Worm (Caenorhabditis elegans): ENCODE results near the gene T18D3.1.

Gene T18D3.1

DNA sequence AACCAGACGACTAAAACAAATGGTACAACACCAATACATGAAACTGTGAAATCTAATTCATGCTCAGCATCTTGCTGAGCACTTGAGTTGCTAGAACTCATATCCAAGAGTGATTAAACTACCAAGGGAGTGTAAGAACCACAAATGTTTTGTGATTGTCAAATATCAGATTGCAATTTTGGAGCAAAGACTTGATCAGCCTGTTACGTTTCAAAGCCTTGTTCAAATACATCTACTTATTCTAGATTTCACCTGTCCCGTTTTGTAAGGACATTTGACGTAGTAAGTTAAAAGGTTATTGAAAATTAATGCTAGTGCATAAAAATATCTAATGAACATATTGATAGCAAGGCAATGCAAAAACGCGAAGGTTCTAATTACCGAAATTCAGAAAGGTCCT lies 22.8 kb downstream of the T18D3.1 start, which contains the start of gene F45E6.1:
Gene F45E6.1, minus strand, starts transcription at position 101 of the 400 bp plus-strand sequence.
- TF ChIP-seq skn-1 (tag; optimal IDR thresholded peaks at IDR 0.05), result no peak
- TF ChIP-seq unc-62 (GFP tag; optimal IDR thresholded peaks at IDR 0.05 in 1 of 2), result peak in 1 of 2 experiments; percentile 35
- TF ChIP-seq unc-62 (tag; optimal IDR thresholded peaks at IDR 0.05), result no peak
- no peak for TF ChIP-seq zfp-2 (tag; optimal IDR thresholded peaks at IDR 0.05)

DNA sequence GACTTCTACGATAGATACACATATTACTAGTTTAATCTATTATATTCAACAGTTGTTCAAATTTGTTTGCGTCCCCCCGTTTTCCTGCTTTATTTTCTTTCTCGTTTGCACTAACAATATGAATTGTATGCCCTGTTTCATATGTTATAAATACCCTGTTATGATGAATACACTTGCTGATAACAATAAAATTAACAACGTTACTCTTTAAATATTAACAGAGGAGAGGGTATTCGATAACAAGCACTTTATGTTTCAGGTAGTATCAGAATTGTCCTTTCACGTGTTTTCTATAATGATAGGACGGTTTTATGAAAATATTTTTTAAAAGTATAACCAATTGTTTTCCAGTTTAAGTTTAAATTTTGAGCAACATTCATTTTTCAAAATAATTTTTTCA lies 23.9 kb downstream of the T18D3.1 start:
- TF ChIP-seq F37D6.2 (tag; optimal IDR thresholded peaks at IDR 0.05) (no peak), lim-7 (GFP tag; IDR thresholded peaks at IDR 0.05) (no peak), pqm-1 (tag; optimal IDR thresholded peaks at IDR 0.05) (peak; percentile 50), Y48G9A.11 (GFP tag; IDR thresholded peaks at IDR 0.05) (no peak), nhr-77 (tag; optimal IDR thresholded peaks at IDR 0.05) (peak; percentile 40), nhr-25 (tag; optimal IDR thresholded peaks at IDR 0.05; ENCODE audit: borderline replicate concordance, insufficient read depth) (no peak), spr-1 (tag; optimal IDR thresholded peaks at IDR 0.05) (no peak), ZK546.5 (tag; optimal IDR thresholded peaks at IDR 0.05) (no peak), nhr-28 (tag; optimal IDR thresholded peaks at IDR 0.05) (peak; percentile 58), daf-16 (GFP tag; optimal IDR thresholded peaks at IDR 0.05) (no peak), daf-16 (tag; optimal IDR thresholded peaks at IDR 0.05) (peak; percentile 96)

ce11 chrX:12479027-12479426 lies 24.5 kb downstream of the T18D3.1 start:
- TF ChIP-seq nhr-10 (tag; optimal IDR thresholded peaks at IDR 0.05) (no peak), unc-39 (tag; optimal IDR thresholded peaks at IDR 0.05) (no peak), ZK337.2 (GFP tag; IDR thresholded peaks at IDR 0.05) (no peak), dve-1 (tag; optimal IDR thresholded peaks at IDR 0.05; ENCODE audit: insufficient read depth) (no peak), mdt-29 (GFP tag; IDR thresholded peaks at IDR 0.05) (no peak), hmg-1.1 (GFP tag; IDR thresholded peaks at IDR 0.05) (no peak), gei-8 (GFP tag; optimal IDR thresholded peaks at IDR 0.05) (no peak), nhr-237 (tag; optimal IDR thresholded peaks at IDR 0.05) (no peak), ceh-82 (tag; optimal IDR thresholded peaks at IDR 0.05) (no peak), nhr-102 (tag; optimal IDR thresholded peaks at IDR 0.05) (no peak), mes-2 (tag; optimal IDR thresholded peaks at IDR 0.05; ENCODE audit: poor library complexity, severe bottlenecking) (no peak), pha-4 (GFP tag; IDR thresholded peaks at IDR 0.05) (no peak), pha-4 (tag; optimal IDR thresholded peaks at IDR 0.05) (no peak), Y48G9A.11 (GFP tag; IDR thresholded peaks at IDR 0.05) (no peak), saeg-2 (GFP tag; IDR thresholded peaks at IDR 0.05) (no peak), duxl-1 (tag; optimal IDR thresholded peaks at IDR 0.05; ENCODE audit: poor library complexity) (no peak), T26A8.4 (GFP tag; IDR thresholded peaks at IDR 0.05) (no peak)

ce11 chrX:12480447-12480998 lies 26.0 kb downstream of the T18D3.1 start, which contains the start of gene atf-6:
Gene atf-6, plus strand, starts transcription at chrX:12480948.
- TF ChIP-seq mep-1 (tag; optimal IDR thresholded peaks at IDR 0.05) (peak; percentile 95), daf-16 (GFP tag; optimal IDR thresholded peaks at IDR 0.05) (no peak), daf-16 (tag; optimal IDR thresholded peaks at IDR 0.05) (peak; percentile 74), nhr-77 (tag; optimal IDR thresholded peaks at IDR 0.05) (peak; percentile 59), nhr-41 (GFP tag; IDR thresholded peaks at IDR 0.05) (peak; percentile 73; the same call in 1 of the 2 replicates), set-16 (GFP tag; IDR thresholded peaks at IDR 0.05) (peak; percentile 96), gei-8 (GFP tag; optimal IDR thresholded peaks at IDR 0.05) (no peak), nhr-6 (tag; optimal IDR thresholded peaks at IDR 0.05) (peak; percentile 83), lin-38 (GFP tag; IDR thresholded peaks at IDR 0.05) (peak; percentile 94), spr-3 (GFP tag; optimal IDR thresholded peaks at IDR 0.05) (no peak), T26A8.4 (GFP tag; IDR thresholded peaks at IDR 0.05) (peak; percentile 48; the same call in 1 of the 2 replicates), tra-1 (GFP tag; IDR thresholded peaks at IDR 0.05) (peak; percentile 15; the same call in 1 of the 2 replicates), mes-2 (tag; optimal IDR thresholded peaks at IDR 0.05; ENCODE audit: poor library complexity, severe bottlenecking) (peak; percentile 85), pqm-1 (tag; optimal IDR thresholded peaks at IDR 0.05) (peak; percentile 24), jun-1 (tag; optimal IDR thresholded peaks at IDR 0.05) (peak; percentile 30), ctbp-1 (GFP tag; IDR thresholded peaks at IDR 0.05) (peak; percentile 86), hlh-30 (tag; optimal IDR thresholded peaks at IDR 0.05; ENCODE audit: insufficient read depth) (peak; percentile 85), nhr-42 (GFP tag; IDR thresholded peaks at IDR 0.05) (peak; percentile 83; the same call in 1 of the 2 replicates), dmd-8 (GFP tag; IDR thresholded peaks at IDR 0.05) (0 out of 2 replicates have a peak, but pooled peaks have one; percentile 29), mxl-2 (GFP tag; conservative IDR thresholded peaks at IDR 0.05) (no peak), egl-43 (GFP tag; IDR thresholded peaks at IDR 0.05) (peak; percentile 89), lin-13 (GFP tag; optimal IDR thresholded peaks at IDR 0.05) (peak; percentile 79), hmg-1.1 (GFP tag; IDR thresholded peaks at IDR 0.05) (peak; percentile 95)

Measured in whole organism, L4 larva.